Worm (Caenorhabditis elegans): Measurements from ENCODE around the gene C36E6.2.
"Not testable (repeated sequence)": the region's sequence is repeated elsewhere in the genome, so short reads cannot be mapped to it uniquely, and the experiment has no call there.

The C36E6.2 gene

ce11 chrX:17434234-17434633, 17.2 kb upstream of the C36E6.2 start, which contains the start of gene fubl-3:
fubl-3 (plus strand) TSS chrX:17434445.
- TF ChIP-seq nhr-80 (tag; optimal IDR thresholded peaks at IDR 0.05) (peak; percentile 13), tlf-1 (GFP tag; optimal IDR thresholded peaks at IDR 0.05) (no peak), F33H1.4 (GFP tag; IDR thresholded peaks at IDR 0.05) (peak; percentile 31; the same call in 1 of the 2 replicates), ceh-58 (GFP tag; IDR thresholded peaks at IDR 0.05) (no peak), snpc-4 (GFP tag; optimal IDR thresholded peaks at IDR 0.05) (peak; percentile 17), snpc-4 (tag; optimal IDR thresholded peaks at IDR 0.05) (peak in 2 of 4 experiments; percentile 66 to 77), hmg-1.2 (GFP tag; IDR thresholded peaks at IDR 0.05) (peak; percentile 33; the same call in 1 of the 2 replicates), madf-10 (tag; optimal IDR thresholded peaks at IDR 0.05) (peak; percentile 57)

ce11 chrX:17438386-17438785, 13.1 kb upstream of the C36E6.2 start, which contains the start of gene C36E6.8:
C36E6.8 (plus strand) TSS chrX:17438686.
- no peak for TF ChIP-seq attf-3 (GFP tag; conservative IDR thresholded peaks at IDR 0.05)
- TF ChIP-seq repo-1 (tag; optimal IDR thresholded peaks at IDR 0.05), result no peak
- TF ChIP-seq ets-4 (GFP tag; optimal IDR thresholded peaks at IDR 0.05), result no peak
- TF ChIP-seq tbp1 (GFP tag; optimal IDR thresholded peaks at IDR 0.05), result no peak
- no peak for TF ChIP-seq tlf-1 (GFP tag; optimal IDR thresholded peaks at IDR 0.05)
- TF ChIP-seq F49E8.2 (tag; optimal IDR thresholded peaks at IDR 0.05; ENCODE audit: insufficient read depth), result no peak
- TF ChIP-seq cebp-2 (GFP tag; IDR thresholded peaks at IDR 0.05), result no peak
- no peak for TF ChIP-seq let-526 (GFP tag; IDR thresholded peaks at IDR 0.05)
- TF ChIP-seq B0019.2 (GFP tag; conservative IDR thresholded peaks at IDR 0.05), result no peak
- no peak for TF ChIP-seq attf-5 (GFP tag; optimal IDR thresholded peaks at IDR 0.05)

DNA sequence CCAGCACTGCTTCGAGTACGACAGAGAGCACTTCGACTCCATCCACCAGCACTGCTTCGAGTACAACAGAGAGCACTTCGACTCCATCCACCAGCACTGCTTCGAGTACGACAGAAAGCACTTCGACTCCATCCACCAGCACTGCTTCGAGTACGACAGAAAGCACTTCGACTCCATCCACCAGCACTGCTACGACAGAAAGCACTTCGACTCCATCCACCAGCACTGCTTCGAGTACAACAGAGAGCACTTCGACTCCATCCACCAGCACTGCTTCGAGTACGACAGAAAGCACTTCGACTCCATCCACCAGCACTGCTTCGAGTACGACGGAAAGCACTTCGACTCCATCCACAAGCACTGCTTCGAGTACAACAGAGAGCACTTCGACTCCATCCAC, 8.9 kb upstream of the C36E6.2 start:
- TF ChIP-seq egl-18 (GFP tag; IDR thresholded peaks at IDR 0.05), result peak; percentile 88; the same call in 1 of the 2 replicates
- TF ChIP-seq sea-2 (GFP tag; IDR thresholded peaks at IDR 0.05), result peak; percentile 85
- peak; percentile 90 for TF ChIP-seq ztf-6 (GFP tag; IDR thresholded peaks at IDR 0.05)
- TF ChIP-seq ztf-25 (GFP tag; IDR thresholded peaks at IDR 0.05), result peak; percentile 81; the same call in 1 of the 2 replicates
- 0 out of 2 replicates have a peak, but pooled peaks have one; percentile 84 for TF ChIP-seq nfya-2 (GFP tag; IDR thresholded peaks at IDR 0.05)
- TF ChIP-seq ceh-58 (GFP tag; IDR thresholded peaks at IDR 0.05), result peak; percentile 92; the same call in 1 of the 2 replicates
- TF ChIP-seq nhr-120 (GFP tag; IDR thresholded peaks at IDR 0.05), result peak; percentile 97
- peak; percentile 96 for TF ChIP-seq lag-1 (GFP tag; IDR thresholded peaks at IDR 0.05)
- TF ChIP-seq madf-3 (GFP tag; IDR thresholded peaks at IDR 0.05), result peak; percentile 74; the same call in 1 of the 2 replicates
- 0 out of 2 replicates have a peak, but pooled peaks have one; percentile 47 for TF ChIP-seq pbrm-1 (GFP tag; IDR thresholded peaks at IDR 0.05)
- TF ChIP-seq cebp-2 (GFP tag; IDR thresholded peaks at IDR 0.05), result peak; percentile 99
- peak; percentile 57; the same call in 1 of the 2 replicates for TF ChIP-seq cebp-1 (GFP tag; IDR thresholded peaks at IDR 0.05)
- TF ChIP-seq cebp-1 (tag; optimal IDR thresholded peaks at IDR 0.05), result not testable (repeated sequence)
- peak; percentile 48 for TF ChIP-seq B0019.2 (GFP tag; conservative IDR thresholded peaks at IDR 0.05)
- TF ChIP-seq Y53G8AR.9 (GFP tag; conservative IDR thresholded peaks at IDR 0.05), result peak; percentile 71; the same call in 1 of the 2 replicates
- TF ChIP-seq aptf-2 (GFP tag; conservative IDR thresholded peaks at IDR 0.05), result peak; percentile 70; the same call in 1 of the 2 replicates
- TF ChIP-seq madf-6 (GFP tag; IDR thresholded peaks at IDR 0.05), result 0 out of 2 replicates have a peak, but pooled peaks have one; percentile 28
- peak; percentile 67; the same call in 1 of the 2 replicates for TF ChIP-seq ekl-4 (GFP tag; IDR thresholded peaks at IDR 0.05)
- peak; percentile 79; the same call in 1 of the 2 replicates for TF ChIP-seq egrh-3 (GFP tag; IDR thresholded peaks at IDR 0.05)
- 0 out of 2 replicates have a peak, but pooled peaks have one; percentile 55 for TF ChIP-seq K11D2.4 (GFP tag; IDR thresholded peaks at IDR 0.05)
- peak; percentile 76 for TF ChIP-seq nfyb-1 (GFP tag; IDR thresholded peaks at IDR 0.05)
- TF ChIP-seq Y56A3A.18 (GFP tag; IDR thresholded peaks at IDR 0.05), result peak; percentile 86; the same call in 1 of the 2 replicates
- peak; percentile 73; the same call in 1 of the 2 replicates for TF ChIP-seq let-526 (GFP tag; IDR thresholded peaks at IDR 0.05)
- TF ChIP-seq D2030.7 (GFP tag; IDR thresholded peaks at IDR 0.05), result peak; percentile 59
- TF ChIP-seq aptf-3 (GFP tag; IDR thresholded peaks at IDR 0.05), result peak; percentile 97
- 0 out of 2 replicates have a peak, but pooled peaks have one; percentile 10 for TF ChIP-seq F39B2.1 (GFP tag; IDR thresholded peaks at IDR 0.05)
- peak; percentile 70; the same call in 1 of the 2 replicates for TF ChIP-seq attf-6 (GFP tag; IDR thresholded peaks at IDR 0.05)
- TF ChIP-seq C06A6.2 (GFP tag; conservative IDR thresholded peaks at IDR 0.05), result peak; percentile 64; the same call in 1 of the 2 replicates

All from whole organism, young adult.